Fruit fly (Drosophila melanogaster) whole organism, wandering third instar larva: ENCODE measurements around the gene CG6415.

Experiments used
- Abd-B ChIP-seq: fragments of >200 bp; optimal IDR thresholded peaks from 2 replicates; lab custom pipeline; 2017; ENCODE audit warnings: missing biosample characterization, missing genetic modification characterization
- Dfd ChIP-seq: fragments of >200 bp; optimal IDR thresholded peaks from 2 replicates; lab custom pipeline; 2017; ENCODE audit warnings: missing biosample characterization, missing genetic modification characterization
- Hnf4 ChIP-seq: fragments of 200-800 bp; sonication (Bioruptor generic); optimal IDR thresholded peaks from 2 replicates; lab custom pipeline; 2016; ENCODE audit warnings: missing biosample characterization, mild to moderate bottlenecking, missing genetic modification characterization
- Myc ChIP-seq: fragments of >200 bp; optimal IDR thresholded peaks from 2 replicates; lab custom pipeline; 2017
- dl ChIP-seq, 2 experiments: fragments of 175-275, 200-275 bp in 1 of 2; fragments of 200-275 bp in 1 of 2; sonication (Bioruptor generic); optimal IDR thresholded peaks; lab custom pipeline; 2018; ENCODE audit warnings: mild to moderate bottlenecking in 2 of 2, missing biosample characterization in 2 of 2, missing genetic modification characterization in 2 of 2, moderate library complexity in 2 of 2; ENCODE audit not compliant: partially characterized antibody in 2 of 2, insufficient read depth in 1 of 2
- dmrt93B ChIP-seq: fragments of 200-800 bp; sonication (Bioruptor generic); optimal IDR thresholded peaks from 2 replicates; lab custom pipeline; 2018; ENCODE audit warnings: missing biosample characterization, mild to moderate bottlenecking, missing genetic modification characterization
- pan ChIP-seq: fragments of >200 bp; optimal IDR thresholded peaks from 2 replicates; lab custom pipeline; 2017
- sage ChIP-seq: fragments of 200-800 bp; sonication (Bioruptor generic); optimal IDR thresholded peaks from 2 replicates; lab custom pipeline; 2016; ENCODE audit warnings: missing biosample characterization, mild to moderate bottlenecking, missing genetic modification characterization
- usp ChIP-seq: fragments of >200 bp; optimal IDR thresholded peaks from 2 replicates; lab custom pipeline; 2017; ENCODE audit warnings: missing biosample characterization, missing genetic modification characterization

- TF ChIP-seq pan (no peak), Dfd (no peak), dl (GFP tag; optimal IDR thresholded peaks at IDR 0.05; lab: Kevin White, UChicago; ENCODE audit: insufficient read depth in 1 of 2, partially characterized antibody in 2 of 2) (no peak), Myc (lab: Kevin White, UChicago) (no peak), Hnf4 (GFP tag; lab: Kevin White, UChicago) (no peak), sage (GFP tag; lab: Kevin White, UChicago) (no peak), Abd-B (GFP tag; lab: Kevin White, UChicago) (no peak), usp (GFP tag; lab: Kevin White, UChicago) (no peak), dmrt93B (GFP tag; lab: Kevin White, UChicago) (no peak)
These were observed 14.7 kb upstream of the CG6415 start for dm6 chr2L:10688764-10689163.
